Worm (Caenorhabditis elegans) whole organism, L1 larva: ENCODE measurements around the gene K12H6.12.

Source experiments
- ceh-82 ChIP-seq, 3 experiments: fragments of 150-350 bp in 1 of 3; sonication (generic microtip) in 2 of 3; optimal IDR thresholded peaks; 2 replicates each; lab custom pipeline; 2014 to 2017; ENCODE audit warnings: missing biosample characterization in 3 of 3, missing genetic modification characterization in 3 of 3
- nhr-11 ChIP-seq: fragments of 150-350 bp; optimal IDR thresholded peaks from 2 replicates; lab custom pipeline; 2014; ENCODE audit warnings: missing biosample characterization, missing genetic modification characterization
- nhr-12 ChIP-seq: sonication (generic microtip); optimal IDR thresholded peaks from 2 replicates; lab custom pipeline; 2017; ENCODE audit warnings: missing biosample characterization, missing genetic modification characterization
- snpc-4 ChIP-seq: fragments of 150-350 bp; optimal IDR thresholded peaks from 2 replicates; lab custom pipeline; 2014; ENCODE audit warnings: missing biosample characterization, missing genetic modification characterization

ce11 chrII:2815444-2815843 is 7.5 kb downstream of the K12H6.12 start, which contains the start of gene K12H6.2:
- no peak for TF ChIP-seq snpc-4
- TF ChIP-seq ceh-82 (tag; optimal IDR thresholded peaks at IDR 0.05; lab: Kevin White, UChicago), result no peak
- no peak for TF ChIP-seq nhr-11 (tag; lab: Kevin White, UChicago)
- no peak for TF ChIP-seq nhr-12 (tag; lab: Kevin White, UChicago)
